Worm (Caenorhabditis elegans) whole organism, mixed stage, embryonic: ENCODE results near the gene nhr-129.

ENCODE experiments used
- hlh-1 ChIP-seq: fragments of 150-350 bp; optimal IDR thresholded peaks from 2 replicates; lab custom pipeline; 2014; ENCODE audit warnings: missing biosample characterization, missing genetic modification reagents, missing genetic modification characterization
- nhr-237 ChIP-seq: fragments of 150-350 bp; optimal IDR thresholded peaks from 2 replicates; lab custom pipeline; 2014; ENCODE audit warnings: missing biosample characterization, missing genetic modification characterization
- snpc-4 ChIP-seq: fragments of 150-350 bp; optimal IDR thresholded peaks from 2 replicates; lab custom pipeline; 2014; ENCODE audit warnings: missing biosample characterization, missing genetic modification characterization

- TF ChIP-seq nhr-237 (tag; lab: Kevin White, UChicago) (no peak), snpc-4 (tag; lab: Kevin White, UChicago) (no peak), hlh-1 (tag; lab: Kevin White, UChicago) (no peak)
These were observed 35.7 kb upstream of the nhr-129 start for ce11 chrV:13366488-13366887.
